Worm (Caenorhabditis elegans): ENCODE measurements around the gene cid-1.

ce11 chrIII:5149478-5149877, 24.2 kb upstream of the cid-1 start, which contains the start of gene Y54H5A.2:
- TF ChIP-seq lir-3 (tag; optimal IDR thresholded peaks at IDR 0.05) (no peak), rbr-2 (tag; optimal IDR thresholded peaks at IDR 0.05) (no peak), nhr-28 (tag; optimal IDR thresholded peaks at IDR 0.05) (no peak), snpc-4 (tag; optimal IDR thresholded peaks at IDR 0.05) (no peak), zfp-2 (tag; optimal IDR thresholded peaks at IDR 0.05) (no peak)
